Worm (Caenorhabditis elegans) whole organism, young adult: ENCODE measurements around the gene abt-4.
"Not testable (repeated sequence)": the region's sequence is repeated elsewhere in the genome, so short reads cannot be mapped to it uniquely, and the experiment has no call there.

ENCODE experiments used
- F39B2.1 ChIP-seq: fragments of 200-800 bp; sonication (Bioruptor generic); IDR thresholded peaks from 2 replicates; pipeline ENCODE4 v1.3.6; 2022; ENCODE audit warnings: missing genetic modification reagents, missing genetic modification characterization, missing compliant biosample characterization
- Y67H2A.10 ChIP-seq: fragments of 200-800 bp; sonication (Bioruptor generic); conservative IDR thresholded peaks from 2 replicates; pipeline ENCODE4 v1.3.6; 2022; ENCODE audit warnings: missing genetic modification reagents, missing genetic modification characterization, missing compliant biosample characterization
- attf-5 ChIP-seq: fragments of 200-800 bp; sonication (Bioruptor generic); optimal IDR thresholded peaks from 2 replicates; lab custom pipeline; 2018; ENCODE audit warnings: mild to moderate bottlenecking, missing genetic modification characterization, missing compliant biosample characterization
- hlh-12 ChIP-seq: sonication (generic microtip); optimal IDR thresholded peaks from 2 replicates; lab custom pipeline; 2016; ENCODE audit warnings: missing genetic modification characterization, missing compliant biosample characterization
- hmg-20 ChIP-seq: fragments of 200-800 bp; sonication (Bioruptor generic); IDR thresholded peaks from 2 replicates; pipeline ENCODE4 v1.3.6; 2022; ENCODE audit warnings: missing genetic modification reagents, missing genetic modification characterization, missing compliant biosample characterization
- mcd-1 ChIP-seq: fragments of 200-800 bp; sonication (Bioruptor generic); IDR thresholded peaks from 2 replicates; pipeline ENCODE4 v1.3.6; 2022; ENCODE audit warnings: missing genetic modification reagents, missing genetic modification characterization, missing compliant biosample characterization
- unc-130 ChIP-seq: sonication (generic microtip); optimal IDR thresholded peaks from 2 replicates; lab custom pipeline; 2016; ENCODE audit warnings: missing genetic modification reagents, missing genetic modification characterization, missing compliant biosample characterization

- not testable (repeated sequence) for TF ChIP-seq F39B2.1 (GFP tag; lab: Robert Waterston, UW); hlh-12 (tag; lab: Kevin White, UChicago); unc-130 (GFP tag; lab: Kevin White, UChicago); mcd-1; attf-5 (GFP tag; lab: Kevin White, UChicago); hmg-20 (GFP tag; lab: Robert Waterston, UW); Y67H2A.10 (GFP tag; lab: Robert Waterston, UW)
Measured at ce11 chrV:316919-317318, 13.6 kb downstream of the abt-4 start.
